Fruit fly (Drosophila melanogaster): ENCODE data around the gene CG43057.

The CG43057 gene

dm6 chr2L:8290653-8291233, 46.9 kb upstream of the CG43057 start (continued):
- TF ChIP-seq row (GFP tag; IDR thresholded peaks at IDR 0.05) (peak; percentile 49), dmrt99B (tag; optimal IDR thresholded peaks at IDR 0.05) (peak; percentile 39), CG30431 (GFP tag; optimal IDR thresholded peaks at IDR 0.05) (peak; percentile 30), Sox102F (GFP tag; optimal IDR thresholded peaks at IDR 0.05) (peak; percentile 34), YL-1 (GFP tag; optimal IDR thresholded peaks at IDR 0.05) (no peak), grau (tag; optimal IDR thresholded peaks at IDR 0.05) (peak; percentile 76), CG10979 (tag; optimal IDR thresholded peaks at IDR 0.05) (peak; percentile 39), pnt (GFP tag; optimal IDR thresholded peaks at IDR 0.05) (peak; percentile 28), dysf (GFP tag; IDR thresholded peaks at IDR 0.05) (0 out of 3 replicates have a peak, but pooled peaks have one; percentile 45), bsh (GFP tag; optimal IDR thresholded peaks at IDR 0.05) (peak; percentile 43 to 61), HHEX (GFP tag; optimal IDR thresholded peaks at IDR 0.05) (no peak), nom (GFP tag; optimal IDR thresholded peaks at IDR 0.05) (peak; percentile 92), Asciz (GFP tag; optimal IDR thresholded peaks at IDR 0.05) (no peak), prd (optimal IDR thresholded peaks at IDR 0.05) (no peak), prd (GFP tag; IDR thresholded peaks at IDR 0.05) (peak; percentile 41; the same call in 1 of the 3 replicates)

DNA sequence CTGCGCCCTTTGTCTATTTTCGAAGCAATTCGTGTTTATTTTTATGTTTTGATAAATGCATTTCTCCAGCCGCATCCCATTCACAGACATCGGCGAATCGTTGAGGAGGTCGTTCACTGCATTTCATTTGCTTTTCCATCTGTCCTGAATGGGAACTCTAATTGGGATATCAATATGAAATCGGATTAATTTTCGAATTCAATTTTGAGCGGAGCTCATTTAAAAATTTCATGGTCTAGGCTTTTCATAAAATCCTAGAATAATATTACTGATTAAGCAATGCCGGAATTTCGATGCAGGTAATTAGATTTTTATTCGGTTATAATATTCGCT, 46.3 kb upstream of the CG43057 start:
- TF ChIP-seq twi (tag; optimal IDR thresholded peaks at IDR 0.05): peak; percentile 5
- TF ChIP-seq insv (GFP tag; optimal IDR thresholded peaks at IDR 0.05): peak in 1 of 2 experiments; percentile 89
- TF ChIP-seq fd102C (GFP tag; optimal IDR thresholded peaks at IDR 0.05): no peak
- TF ChIP-seq CG6854 (GFP tag; optimal IDR thresholded peaks at IDR 0.05): no peak
- TF ChIP-seq CG1529 (GFP tag; optimal IDR thresholded peaks at IDR 0.05): peak; percentile 48
- no peak for TF ChIP-seq mld (GFP tag; IDR thresholded peaks at IDR 0.05; ENCODE audit: partially characterized antibody)
- TF ChIP-seq sens (GFP tag): peak; percentile 70

DNA sequence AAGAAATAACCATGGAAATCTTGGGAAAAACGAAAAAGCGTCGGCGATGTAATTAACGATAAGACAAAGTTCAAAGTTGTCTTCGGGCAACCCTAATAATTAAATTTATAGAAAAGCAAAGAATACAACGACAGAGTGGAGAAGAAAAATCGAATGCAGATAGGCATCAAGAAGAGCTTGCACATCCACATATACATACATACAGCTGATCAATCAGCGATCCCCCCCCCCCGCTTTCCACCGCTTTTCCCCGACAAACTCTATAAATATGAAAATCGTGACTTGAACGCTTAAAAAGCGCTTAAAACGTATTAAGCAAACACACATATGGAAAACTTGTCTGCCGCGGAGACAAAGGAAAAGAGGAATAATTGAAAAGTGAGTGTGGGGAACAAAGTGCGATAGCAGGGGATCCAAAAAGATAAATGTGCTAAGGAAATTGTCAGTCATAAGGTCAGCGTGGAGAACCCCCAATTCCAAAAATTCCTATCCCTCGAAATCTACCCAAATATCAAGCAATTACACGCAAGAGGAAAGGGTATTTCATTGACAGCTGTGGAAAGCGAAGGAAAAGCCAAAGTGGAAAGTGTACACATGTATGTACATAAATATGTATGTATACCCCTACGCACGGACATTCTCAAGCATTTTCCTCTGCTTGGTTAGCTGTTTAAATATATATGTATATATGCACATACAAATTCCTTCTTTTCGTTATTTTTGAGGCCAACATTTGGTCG, 45.7 kb upstream of the CG43057 start:
- TF ChIP-seq CG11696 (GFP tag; IDR thresholded peaks at IDR 0.05): no peak
- TF ChIP-seq MTF-1 (GFP tag; optimal IDR thresholded peaks at IDR 0.05; ENCODE audit: borderline replicate concordance): peak; percentile 27
- TF ChIP-seq fd102C (GFP tag; optimal IDR thresholded peaks at IDR 0.05): peak; percentile 17
- TF ChIP-seq Awh (GFP tag; IDR thresholded peaks at IDR 0.05): no peak
- peak; percentile 27 for TF ChIP-seq fd64A (GFP tag; optimal IDR thresholded peaks at IDR 0.05)
- TF ChIP-seq CG6683 (GFP tag; optimal IDR thresholded peaks at IDR 0.05): no peak
- TF ChIP-seq dan (GFP tag; IDR thresholded peaks at IDR 0.05): no peak
- TF ChIP-seq chn (GFP tag; optimal IDR thresholded peaks at IDR 0.05): no peak
- TF ChIP-seq Mes4 (GFP tag; optimal IDR thresholded peaks at IDR 0.05): no peak
- 0 out of 4 replicates have a peak, but pooled peaks have one; percentile 39 for TF ChIP-seq chinmo (GFP tag; IDR thresholded peaks at IDR 0.05; ENCODE audit: partially characterized antibody)
- TF ChIP-seq CG10431 (GFP tag; optimal IDR thresholded peaks at IDR 0.05): peak; percentile 6
- TF ChIP-seq CG17385 (GFP tag; optimal IDR thresholded peaks at IDR 0.05): no peak
- no peak for TF ChIP-seq az2 (GFP tag; optimal IDR thresholded peaks at IDR 0.05)
- TF ChIP-seq Fer3 (tag; optimal IDR thresholded peaks at IDR 0.05): no peak
- no peak for TF ChIP-seq CG11695 (GFP tag; IDR thresholded peaks at IDR 0.05)
- no peak for TF ChIP-seq en (GFP tag; optimal IDR thresholded peaks at IDR 0.05)
- 0 out of 3 replicates have a peak, but pooled peaks have one; percentile 37 for TF ChIP-seq ci (GFP tag; IDR thresholded peaks at IDR 0.05)
- TF ChIP-seq CG14441 (GFP tag; IDR thresholded peaks at IDR 0.05): no peak
- no peak for TF ChIP-seq HLH54F (GFP tag; optimal IDR thresholded peaks at IDR 0.05)
- TF ChIP-seq D19A (tag; optimal IDR thresholded peaks at IDR 0.05): peak; percentile 98
- TF ChIP-seq CG9797 (GFP tag; optimal IDR thresholded peaks at IDR 0.05): no peak
- TF ChIP-seq CG4404 (GFP tag; IDR thresholded peaks at IDR 0.05): no peak
- peak; percentile 67 for TF ChIP-seq Kr (GFP tag; optimal IDR thresholded peaks at IDR 0.05)
- peak in 1 of 2 experiments; percentile 57 for TF ChIP-seq Hr78 (GFP tag; optimal IDR thresholded peaks at IDR 0.05)
- no peak for TF ChIP-seq CG32767 (GFP tag; IDR thresholded peaks at IDR 0.05)
- no peak for TF ChIP-seq Dad (GFP tag; optimal IDR thresholded peaks at IDR 0.05)

All from whole organism, embryonic.